Worm (Caenorhabditis elegans) whole organism, L3 larva: ENCODE measurements around the gene ndab-1.
A peak's percentile ranks its signal among the peaks of the same experiment; 100 is the strongest.

Experiments used
- R02D3.7 ChIP-seq: fragments of 150-350 bp; optimal IDR thresholded peaks from 2 replicates; lab custom pipeline; 2014; ENCODE audit warnings: missing biosample characterization, missing genetic modification characterization
- aly-2 ChIP-seq: fragments of 150-350 bp; optimal IDR thresholded peaks from 2 replicates; lab custom pipeline; 2014; ENCODE audit warnings: missing biosample characterization, missing genetic modification characterization
- ceh-82 ChIP-seq: fragments of 150-350 bp; optimal IDR thresholded peaks from 2 replicates; lab custom pipeline; 2014; ENCODE audit warnings: missing biosample characterization, missing genetic modification characterization
- daf-12 ChIP-seq: fragments of 150-350 bp; optimal IDR thresholded peaks from 2 replicates; lab custom pipeline; 2014; ENCODE audit warnings: missing biosample characterization, missing genetic modification reagents, missing genetic modification characterization
- elt-1 ChIP-seq: fragments of 150-350 bp; optimal IDR thresholded peaks from 2 replicates; lab custom pipeline; 2014; ENCODE audit warnings: missing biosample characterization, missing genetic modification characterization
- fos-1 ChIP-seq: fragments of 150-350 bp; optimal IDR thresholded peaks from 2 replicates; lab custom pipeline; 2014; ENCODE audit warnings: missing biosample characterization, missing genetic modification characterization
- lin-39 ChIP-seq: fragments of 150-350 bp; optimal IDR thresholded peaks from 2 replicates; lab custom pipeline; 2018; ENCODE audit warnings: missing biosample characterization, missing genetic modification reagents, missing genetic modification characterization
- nfya-1 ChIP-seq: sonication (generic microtip); optimal IDR thresholded peaks from 2 replicates; lab custom pipeline; 2017; ENCODE audit warnings: missing genetic modification characterization, mild to moderate bottlenecking, missing compliant biosample characterization, antibody characterized with exemption, moderate library complexity; ENCODE audit not compliant: insufficient read depth
- nhr-12 ChIP-seq: fragments of 150-350 bp; optimal IDR thresholded peaks from 2 replicates; lab custom pipeline; 2014; ENCODE audit warnings: missing biosample characterization, missing genetic modification characterization
- nhr-76 ChIP-seq: fragments of 150-350 bp; sonication (generic microtip); optimal IDR thresholded peaks from 5 replicates; lab custom pipeline; 2014; ENCODE audit warnings: missing biosample characterization, missing genetic modification characterization
- nhr-77 ChIP-seq: fragments of 150-350 bp; optimal IDR thresholded peaks from 2 replicates; lab custom pipeline; 2014; ENCODE audit warnings: missing biosample characterization, missing genetic modification characterization
- pha-4 ChIP-seq: fragments of 150-350 bp; optimal IDR thresholded peaks from 2 replicates; lab custom pipeline; 2014; ENCODE audit warnings: missing biosample characterization, missing genetic modification reagents, missing genetic modification characterization
- ztf-11 ChIP-seq: fragments of 150-350 bp; optimal IDR thresholded peaks from 2 replicates; lab custom pipeline; 2014; ENCODE audit warnings: missing biosample characterization, missing genetic modification characterization

ce11 chrIII:11920187-11920785 is 4.8 kb upstream of the ndab-1 start, which contains the start of the genes ccf-1 and trap-4:
- TF ChIP-seq nhr-12 (tag; lab: Kevin White, UChicago), result no peak
- no peak for TF ChIP-seq aly-2 (tag; lab: Kevin White, UChicago)
- TF ChIP-seq ceh-82, result no peak
- TF ChIP-seq pha-4 (tag; lab: Kevin White, UChicago), result peak; percentile 76
- TF ChIP-seq lin-39 (tag; lab: Kevin White, UChicago), result peak; percentile 35
- no peak for TF ChIP-seq fos-1 (tag; lab: Kevin White, UChicago)
- TF ChIP-seq nhr-77, result no peak
- no peak for TF ChIP-seq elt-1 (tag; lab: Kevin White, UChicago)
- TF ChIP-seq R02D3.7 (tag; lab: Kevin White, UChicago), result peak; percentile 1
- no peak for TF ChIP-seq nhr-76 (tag; lab: Kevin White, UChicago)
- TF ChIP-seq ztf-11, result no peak
- TF ChIP-seq nfya-1 (tag; lab: Kevin White, UChicago), result peak; percentile 89
- no peak for TF ChIP-seq daf-12 (tag; lab: Kevin White, UChicago)
